Worm (Caenorhabditis elegans): ENCODE results near the gene shk-1.

Gene shk-1

DNA sequence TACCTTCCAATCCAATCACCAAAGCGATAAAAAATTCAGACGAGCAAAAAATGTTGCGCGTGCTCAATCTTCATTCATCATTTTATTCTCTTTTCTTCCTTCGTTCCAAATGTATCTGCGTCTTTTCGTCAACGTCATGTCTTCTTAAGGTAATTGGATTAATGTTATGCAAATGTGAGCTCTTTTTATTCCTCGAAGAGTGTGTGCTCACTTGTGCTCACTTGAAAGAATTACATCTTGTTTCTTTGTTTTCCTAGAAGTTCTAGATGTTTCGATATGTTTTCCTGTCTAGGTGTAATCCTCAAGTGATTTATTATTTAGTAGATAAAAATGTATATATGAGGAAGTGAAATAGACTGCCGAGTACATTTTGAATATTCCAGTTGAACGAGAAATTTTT lies 2.6 kb upstream of the shk-1 start:
- TF ChIP-seq ztf-28 (GFP tag; IDR thresholded peaks at IDR 0.05) (no peak), C06A6.2 (GFP tag; conservative IDR thresholded peaks at IDR 0.05) (no peak), K12H6.12 (tag; optimal IDR thresholded peaks at IDR 0.05) (no peak), D2030.7 (GFP tag; IDR thresholded peaks at IDR 0.05) (no peak), ztf-26 (tag; optimal IDR thresholded peaks at IDR 0.05) (no peak), madf-6 (GFP tag; IDR thresholded peaks at IDR 0.05) (no peak), ztf-18 (tag; optimal IDR thresholded peaks at IDR 0.05) (no peak), hmg-20 (GFP tag; IDR thresholded peaks at IDR 0.05) (no peak), Y95B8A.8 (GFP tag; IDR thresholded peaks at IDR 0.05) (no peak), Y56A3A.18 (GFP tag; IDR thresholded peaks at IDR 0.05) (no peak)

DNA sequence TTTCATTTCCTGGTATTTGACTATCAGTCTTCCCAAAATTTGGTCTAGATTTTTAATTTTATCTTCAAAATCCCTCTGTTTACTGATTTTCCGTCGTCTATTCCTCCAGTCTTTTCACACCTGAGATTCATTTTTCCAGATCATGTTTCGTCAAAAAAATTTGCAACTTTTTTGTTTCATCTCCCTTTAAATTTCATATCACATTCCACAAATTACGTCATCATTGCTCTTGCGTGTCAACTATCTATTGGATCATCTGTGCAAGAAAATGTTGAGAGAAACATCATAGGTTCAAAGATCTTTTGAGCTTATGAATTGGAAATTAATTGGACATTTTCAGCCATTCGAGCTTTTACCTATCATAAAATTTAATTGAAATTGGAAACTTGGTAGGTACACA lies 1.4 kb downstream of the shk-1 start:
- no peak for TF ChIP-seq B0261.1 (tag; optimal IDR thresholded peaks at IDR 0.05)
- TF ChIP-seq him-1 (tag; optimal IDR thresholded peaks at IDR 0.05), result no peak
- TF ChIP-seq ceh-27 (GFP tag; optimal IDR thresholded peaks at IDR 0.05), result no peak
- no peak for TF ChIP-seq attf-6 (GFP tag; IDR thresholded peaks at IDR 0.05)
- TF ChIP-seq ceh-58 (GFP tag; IDR thresholded peaks at IDR 0.05), result no peak
- no peak for TF ChIP-seq egl-18 (GFP tag; IDR thresholded peaks at IDR 0.05)
- no peak for TF ChIP-seq Y95B8A.8 (GFP tag; IDR thresholded peaks at IDR 0.05)
- TF ChIP-seq sptf-2 (GFP tag; optimal IDR thresholded peaks at IDR 0.05), result no peak
- no peak for TF ChIP-seq ceh-79 (tag; optimal IDR thresholded peaks at IDR 0.05)
- TF ChIP-seq mel-28 (tag; optimal IDR thresholded peaks at IDR 0.05; ENCODE audit: borderline replicate concordance), result no peak
- TF ChIP-seq Y53G8AR.9 (GFP tag; conservative IDR thresholded peaks at IDR 0.05), result no peak
- TF ChIP-seq ekl-4 (GFP tag; IDR thresholded peaks at IDR 0.05), result no peak
- no peak for TF ChIP-seq ztf-18 (tag; optimal IDR thresholded peaks at IDR 0.05)
- TF ChIP-seq T07F8.4 (tag; optimal IDR thresholded peaks at IDR 0.05), result no peak
- no peak for TF ChIP-seq unc-130 (GFP tag; optimal IDR thresholded peaks at IDR 0.05)
- no peak for TF ChIP-seq egl-44 (GFP tag; IDR thresholded peaks at IDR 0.05)
- TF ChIP-seq attf-3 (GFP tag; conservative IDR thresholded peaks at IDR 0.05), result no peak
- no peak for TF ChIP-seq nhr-120 (GFP tag; IDR thresholded peaks at IDR 0.05)

DNA sequence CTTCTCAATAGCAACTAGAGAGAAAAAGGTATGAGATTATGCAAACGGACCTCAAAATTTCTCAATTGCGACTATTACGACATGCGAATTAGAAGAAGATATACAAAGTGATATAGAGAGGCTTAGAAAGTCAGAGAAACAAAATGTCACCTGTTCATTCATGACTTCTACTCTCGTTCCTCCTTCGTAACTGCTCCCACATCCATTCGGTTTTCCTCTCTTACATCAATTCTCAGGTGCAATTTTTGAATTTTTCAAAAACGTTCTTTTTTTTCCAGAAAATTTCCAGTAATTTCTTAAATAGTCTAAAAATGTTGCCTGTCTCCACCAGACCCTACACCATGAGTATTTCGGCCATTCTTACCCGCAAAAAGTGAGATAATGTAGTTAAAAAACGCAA lies 6.7 kb downstream of the shk-1 start:
- TF ChIP-seq F57C9.4 (tag; optimal IDR thresholded peaks at IDR 0.05) (no peak), F33H1.4 (GFP tag; IDR thresholded peaks at IDR 0.05) (no peak), F39B2.1 (GFP tag; IDR thresholded peaks at IDR 0.05) (no peak), lin-40 (tag; optimal IDR thresholded peaks at IDR 0.05) (no peak), hrde-1 (tag; optimal IDR thresholded peaks at IDR 0.05; ENCODE audit: borderline replicate concordance) (no peak), lin-35 (GFP tag; optimal IDR thresholded peaks at IDR 0.05) (no peak), C06A6.2 (GFP tag; conservative IDR thresholded peaks at IDR 0.05) (no peak), ama-1 (optimal IDR thresholded peaks at IDR 0.05) (no peak), ama-1 (GFP tag; optimal IDR thresholded peaks at IDR 0.05) (no peak), F52B5.7 (tag; optimal IDR thresholded peaks at IDR 0.05) (no peak), B0035.1 (tag; optimal IDR thresholded peaks at IDR 0.05) (no peak), tlf-1 (GFP tag; optimal IDR thresholded peaks at IDR 0.05) (no peak), nfya-1 (tag; optimal IDR thresholded peaks at IDR 0.05; ENCODE audit: borderline replicate concordance, insufficient read depth) (no peak), ztf-18 (tag; optimal IDR thresholded peaks at IDR 0.05) (no peak), B0336.3 (GFP tag; IDR thresholded peaks at IDR 0.05) (no peak), egrh-3 (GFP tag; IDR thresholded peaks at IDR 0.05) (no peak), D2030.7 (GFP tag; IDR thresholded peaks at IDR 0.05) (no peak), F37B4.10 (GFP tag; IDR thresholded peaks at IDR 0.05) (no peak), F22D6.2 (tag; optimal IDR thresholded peaks at IDR 0.05) (no peak), ceh-91 (GFP tag; IDR thresholded peaks at IDR 0.05) (no peak), snpc-3.4 (tag; optimal IDR thresholded peaks at IDR 0.05) (no peak)
